Fruit fly (Drosophila melanogaster): ENCODE measurements around the gene CG34241.

- TF ChIP-seq EcR (GFP tag; optimal IDR thresholded peaks at IDR 0.05): no peak
- TF ChIP-seq CG8159 (tag; optimal IDR thresholded peaks at IDR 0.05): no peak
- no peak for TF ChIP-seq CG4496 (GFP tag; IDR thresholded peaks at IDR 0.05)
- TF ChIP-seq CG9948 (tag; optimal IDR thresholded peaks at IDR 0.05): no peak
- no peak for TF ChIP-seq fd96Ca (GFP tag; IDR thresholded peaks at IDR 0.05)
- TF ChIP-seq CG32121 (GFP tag; IDR thresholded peaks at IDR 0.05): no peak
- no peak for TF ChIP-seq CG14655 (GFP tag; optimal IDR thresholded peaks at IDR 0.05)
- TF ChIP-seq CG15710 (tag; optimal IDR thresholded peaks at IDR 0.05): no peak
Observed at dm6 chr3L:12146970-12147369, 19.2 kb downstream of the CG34241 start.
